Worm (Caenorhabditis elegans) whole organism, L2 larva: ENCODE results near the gene ptp-2.
A peak's percentile ranks its signal among the peaks of the same experiment; 100 is the strongest.

ENCODE experiments used
- C34F6.9 ChIP-seq: fragments of 150-350 bp; optimal IDR thresholded peaks from 2 replicates; lab custom pipeline; 2014; ENCODE audit warnings: missing biosample characterization, missing genetic modification characterization
- F13H6.1 ChIP-seq: sonication (generic microtip); optimal IDR thresholded peaks from 2 replicates; lab custom pipeline; 2016; ENCODE audit warnings: missing genetic modification characterization, missing compliant biosample characterization
- R02D3.7 ChIP-seq: fragments of 150-350 bp; optimal IDR thresholded peaks from 2 replicates; lab custom pipeline; 2014; ENCODE audit warnings: missing biosample characterization, missing genetic modification characterization
- Y55F3AM.14 ChIP-seq: fragments of 200-800 bp; sonication (Bioruptor generic); optimal IDR thresholded peaks from 2 replicates; lab custom pipeline; 2018; ENCODE audit warnings: mild to moderate bottlenecking, missing genetic modification characterization, missing compliant biosample characterization
- ama-1 ChIP-seq: fragments of 150-350 bp; optimal IDR thresholded peaks from 2 replicates; lab custom pipeline; 2018; ENCODE audit warnings: inconsistent platforms
- ceh-16 ChIP-seq: fragments of 150-350 bp; optimal IDR thresholded peaks from 2 replicates; lab custom pipeline; 2014; ENCODE audit warnings: missing biosample characterization, missing genetic modification characterization
- crh-2 ChIP-seq: sonication (generic microtip); optimal IDR thresholded peaks from 2 replicates; lab custom pipeline; 2017; ENCODE audit warnings: missing biosample characterization, missing genetic modification characterization
- dmd-4 ChIP-seq: sonication (generic microtip); optimal IDR thresholded peaks from 2 replicates; lab custom pipeline; 2017; ENCODE audit warnings: missing biosample characterization, missing genetic modification characterization
- egl-27 ChIP-seq: sonication (generic microtip); optimal IDR thresholded peaks from 3 replicates; lab custom pipeline; 2017; ENCODE audit warnings: missing biosample characterization, missing genetic modification reagents, missing genetic modification characterization
- elt-1 ChIP-seq: fragments of 150-350 bp; optimal IDR thresholded peaks from 2 replicates; lab custom pipeline; 2014; ENCODE audit warnings: missing biosample characterization, missing genetic modification characterization
- fos-1 ChIP-seq: fragments of 150-350 bp; optimal IDR thresholded peaks from 2 replicates; lab custom pipeline; 2014; ENCODE audit warnings: missing biosample characterization, missing genetic modification characterization
- gmeb-1 ChIP-seq: fragments of 150-350 bp; optimal IDR thresholded peaks from 2 replicates; lab custom pipeline; 2014; ENCODE audit warnings: missing biosample characterization, missing genetic modification characterization
- lin-11 ChIP-seq: fragments of 150-350 bp; sonication (generic microtip); optimal IDR thresholded peaks from 2 replicates; lab custom pipeline; 2014; ENCODE audit warnings: missing biosample characterization, missing genetic modification characterization, inconsistent platforms, mixed read lengths
- lin-13 ChIP-seq: fragments of 150-350 bp; optimal IDR thresholded peaks from 2 replicates; lab custom pipeline; 2014; ENCODE audit warnings: missing biosample characterization, missing genetic modification reagents, missing genetic modification characterization
- lsy-2 ChIP-seq, 2 experiments: fragments of 150-350 bp in 1 of 2; sonication (generic microtip) in 1 of 2; optimal IDR thresholded peaks; 2 replicates each; lab custom pipeline; 2014 to 2017; ENCODE audit warnings: missing biosample characterization in 2 of 2, missing genetic modification characterization in 2 of 2
- mab-5 ChIP-seq: fragments of 150-350 bp; optimal IDR thresholded peaks from 2 replicates; lab custom pipeline; 2014; ENCODE audit warnings: missing biosample characterization, missing genetic modification characterization
- mbf-1 ChIP-seq: sonication (generic microtip); optimal IDR thresholded peaks from 2 replicates; lab custom pipeline; 2017; ENCODE audit warnings: missing biosample characterization, missing genetic modification characterization
- nhr-12 ChIP-seq: fragments of 150-350 bp; optimal IDR thresholded peaks from 2 replicates; lab custom pipeline; 2014; ENCODE audit warnings: missing biosample characterization, missing genetic modification characterization
- nhr-129 ChIP-seq: fragments of 150-350 bp; optimal IDR thresholded peaks from 2 replicates; lab custom pipeline; 2014; ENCODE audit warnings: missing biosample characterization, missing genetic modification characterization
- nhr-21 ChIP-seq: fragments of 150-350 bp; optimal IDR thresholded peaks from 2 replicates; lab custom pipeline; 2014; ENCODE audit warnings: missing biosample characterization, missing genetic modification characterization
- nhr-23 ChIP-seq: fragments of 150-350 bp; optimal IDR thresholded peaks from 2 replicates; lab custom pipeline; 2014; ENCODE audit warnings: missing biosample characterization, missing genetic modification reagents, missing genetic modification characterization
- nhr-25 ChIP-seq: fragments of 150-350 bp; sonication (generic microtip); optimal IDR thresholded peaks from 3 replicates; lab custom pipeline; 2014; ENCODE audit warnings: missing biosample characterization, missing genetic modification characterization
- nhr-6 ChIP-seq: fragments of 150-350 bp; optimal IDR thresholded peaks from 2 replicates; lab custom pipeline; 2014; ENCODE audit warnings: missing biosample characterization, missing genetic modification characterization
- skn-1 ChIP-seq: sonication (generic microtip); optimal IDR thresholded peaks from 2 replicates; lab custom pipeline; 2017; ENCODE audit warnings: missing biosample characterization, missing genetic modification characterization
- sma-3 ChIP-seq: sonication (generic microtip); optimal IDR thresholded peaks from 2 replicates; lab custom pipeline; 2016; ENCODE audit warnings: missing genetic modification reagents, missing genetic modification characterization, missing compliant biosample characterization
- sma-9 ChIP-seq, 2 experiments: fragments of 150-350 bp in 1 of 2; sonication (generic microtip) in 1 of 2; optimal IDR thresholded peaks; 2 replicates each; lab custom pipeline; 2014 to 2016; ENCODE audit warnings: missing genetic modification characterization in 2 of 2, mild to moderate bottlenecking in 1 of 2, missing biosample characterization in 1 of 2, missing compliant biosample characterization in 1 of 2, missing genetic modification reagents in 1 of 2, moderate library complexity in 1 of 2
- unc-39 ChIP-seq: fragments of 150-350 bp; optimal IDR thresholded peaks from 2 replicates; lab custom pipeline; 2014; ENCODE audit warnings: missing biosample characterization, missing genetic modification characterization
- unc-55 ChIP-seq: fragments of 150-350 bp; sonication (generic microtip); optimal IDR thresholded peaks from 3 replicates; lab custom pipeline; 2014; ENCODE audit warnings: missing biosample characterization, missing genetic modification reagents, missing genetic modification characterization
- unc-62 ChIP-seq: fragments of 150-350 bp; optimal IDR thresholded peaks from 2 replicates; lab custom pipeline; 2014; ENCODE audit warnings: missing biosample characterization, missing genetic modification reagents, missing genetic modification characterization
- zag-1 ChIP-seq: fragments of 150-350 bp; optimal IDR thresholded peaks from 2 replicates; lab custom pipeline; 2014; ENCODE audit warnings: missing biosample characterization, missing genetic modification characterization
- ztf-11 ChIP-seq: sonication (generic microtip); optimal IDR thresholded peaks from 2 replicates; lab custom pipeline; 2017; ENCODE audit warnings: missing biosample characterization, missing genetic modification characterization

The ptp-2 gene

ce11 chrII:5902139-5902538, 16.3 kb upstream of the ptp-2 start:
- TF ChIP-seq elt-1 (tag; lab: Kevin White, UChicago) = no peak
- TF ChIP-seq, all 48 proteins: peak for 0

ce11 chrII:5904252-5904651, 14.2 kb upstream of the ptp-2 start, which contains the start of gene tsp-18:
tsp-18 (plus strand) TSS chrII:5904552.
- TF ChIP-seq elt-1 (tag; lab: Kevin White, UChicago) (no peak), nhr-25 (tag; lab: Kevin White, UChicago) (no peak)

ce11 chrII:5906274-5906673, 12.2 kb upstream of the ptp-2 start, which contains the start of gene F59G1.8:
F59G1.8 (plus strand) TSS chrII:5906566.
- no peak for TF ChIP-seq ama-1 (lab: Kevin White, UChicago)
- no peak for TF ChIP-seq nhr-6
- no peak for TF ChIP-seq lin-11 (tag; lab: Kevin White, UChicago)
- no peak for TF ChIP-seq nhr-129 (tag; lab: Kevin White, UChicago)
- no peak for TF ChIP-seq zag-1 (tag; lab: Kevin White, UChicago)

ce11 chrII:5907482-5907881, 11.0 kb upstream of the ptp-2 start, which contains the start of gene vps-35:
vps-35 (plus strand) TSS chrII:5907816.
- TF ChIP-seq crh-2 (tag; lab: Kevin White, UChicago) (peak; percentile 27), lsy-2 (tag; optimal IDR thresholded peaks at IDR 0.05; lab: Kevin White, UChicago) (peak in 1 of 2 experiments; percentile 53), nhr-23 (tag; lab: Kevin White, UChicago) (no peak), unc-55 (GFP tag; lab: Kevin White, UChicago) (peak; percentile 57), mbf-1 (tag; lab: Kevin White, UChicago) (no peak), sma-9 (GFP tag; optimal IDR thresholded peaks at IDR 0.05; lab: Kevin White, UChicago) (no peak), sma-9 (tag; optimal IDR thresholded peaks at IDR 0.05; lab: Kevin White, UChicago) (no peak), skn-1 (tag; lab: Kevin White, UChicago) (no peak), zag-1 (tag; lab: Kevin White, UChicago) (no peak), unc-39 (tag; lab: Kevin White, UChicago) (no peak), unc-62 (GFP tag; lab: Kevin White, UChicago) (no peak), fos-1 (tag; lab: Kevin White, UChicago) (peak; percentile 87), nhr-129 (tag; lab: Kevin White, UChicago) (peak; percentile 57), C34F6.9 (tag; lab: Kevin White, UChicago) (peak; percentile 54)

- no peak for TF ChIP-seq skn-1 (tag; lab: Kevin White, UChicago)
- peak; percentile 13 for TF ChIP-seq lin-13
- TF ChIP-seq fos-1 (tag; lab: Kevin White, UChicago) = peak; percentile 53
These were observed 7.2 kb upstream of the ptp-2 start, which contains the start of gene cgt-3 for ce11 chrII:5911274-5911673. cgt-3 (plus strand) TSS chrII:5911324.

ce11 chrII:5911939-5912523, 6.4 kb upstream of the ptp-2 start:
- TF ChIP-seq fos-1 (tag; lab: Kevin White, UChicago) (peak; percentile 98), unc-39 (tag; lab: Kevin White, UChicago) (no peak), ama-1 (lab: Kevin White, UChicago) (no peak), unc-55 (GFP tag; lab: Kevin White, UChicago) (no peak), nhr-25 (tag; lab: Kevin White, UChicago) (no peak), R02D3.7 (no peak), ztf-11 (tag; lab: Kevin White, UChicago) (no peak), sma-3 (GFP tag; lab: Kevin White, UChicago) (peak; percentile 9), nhr-129 (tag; lab: Kevin White, UChicago) (peak; percentile 40), F13H6.1 (tag; lab: Kevin White, UChicago) (peak; percentile 14), crh-2 (tag; lab: Kevin White, UChicago) (peak; percentile 68), zag-1 (tag; lab: Kevin White, UChicago) (no peak), sma-9 (GFP tag; optimal IDR thresholded peaks at IDR 0.05; lab: Kevin White, UChicago) (peak; percentile 49), sma-9 (tag; optimal IDR thresholded peaks at IDR 0.05; lab: Kevin White, UChicago) (no peak), lin-11 (tag; lab: Kevin White, UChicago) (no peak), nhr-12 (tag; lab: Kevin White, UChicago) (no peak), ceh-16 (no peak)

- TF ChIP-seq gmeb-1 (peak; percentile 16), nhr-21 (tag; lab: Kevin White, UChicago) (no peak), egl-27 (tag; lab: Kevin White, UChicago) (no peak), crh-2 (tag; lab: Kevin White, UChicago) (peak; percentile 9), Y55F3AM.14 (GFP tag; lab: Kevin White, UChicago) (no peak), mbf-1 (tag; lab: Kevin White, UChicago) (no peak), fos-1 (tag; lab: Kevin White, UChicago) (peak; percentile 50), dmd-4 (tag; lab: Kevin White, UChicago) (no peak), ama-1 (lab: Kevin White, UChicago) (no peak), mab-5 (tag; lab: Kevin White, UChicago) (no peak)
- TF ChIP-seq, all 48 proteins: peak for 3
These were observed 4.5 kb upstream of the ptp-2 start for ce11 chrII:5913897-5914296.
